Worm (Caenorhabditis elegans) whole organism, early embryonic: ENCODE results near the gene C16B8.3.
A peak's percentile ranks its signal among the peaks of the same experiment; 100 is the strongest.

Source experiments
- B0310.2 ChIP-seq: sonication (generic microtip); optimal IDR thresholded peaks from 2 replicates; lab custom pipeline; 2016; ENCODE audit warnings: mild to moderate bottlenecking, missing genetic modification characterization, missing compliant biosample characterization
- F13C5.2 ChIP-seq: sonication (generic microtip); optimal IDR thresholded peaks from 2 replicates; lab custom pipeline; 2017; ENCODE audit warnings: mild to moderate bottlenecking, missing genetic modification characterization, inconsistent platforms, missing compliant biosample characterization
- aly-1 ChIP-seq: sonication (generic microtip); optimal IDR thresholded peaks from 2 replicates; lab custom pipeline; 2016; ENCODE audit warnings: missing genetic modification characterization, missing compliant biosample characterization
- ama-1 ChIP-seq: fragments of 150-350 bp; optimal IDR thresholded peaks from 2 replicates; lab custom pipeline; 2014
- ceh-13 ChIP-seq: fragments of 200-800 bp; sonication (Bioruptor generic); optimal IDR thresholded peaks from 2 replicates; lab custom pipeline; 2018; ENCODE audit warnings: mild to moderate bottlenecking, missing genetic modification characterization, missing compliant biosample characterization
- ceh-36 ChIP-seq: sonication (generic microtip); optimal IDR thresholded peaks from 2 replicates; lab custom pipeline; 2016; ENCODE audit warnings: missing genetic modification characterization, inconsistent platforms, missing compliant biosample characterization
- ets-7 ChIP-seq: sonication (generic microtip); optimal IDR thresholded peaks from 2 replicates; lab custom pipeline; 2016; ENCODE audit warnings: missing genotype, missing genetic modification characterization, missing compliant biosample characterization
- flt-1 ChIP-seq: fragments of 200-800 bp; sonication (Bioruptor generic); IDR thresholded peaks from 2 replicates; pipeline ENCODE4 v1.3.6; 2022; ENCODE audit warnings: missing genetic modification characterization, missing compliant biosample characterization
- hmbx-1 ChIP-seq: sonication (generic microtip); optimal IDR thresholded peaks from 2 replicates; lab custom pipeline; 2016; ENCODE audit warnings: mild to moderate bottlenecking, missing genetic modification characterization, missing compliant biosample characterization
- hmg-4 ChIP-seq: fragments of 200-800 bp; sonication (Bioruptor generic); optimal IDR thresholded peaks from 2 replicates; lab custom pipeline; 2018; ENCODE audit warnings: mild to moderate bottlenecking, missing genetic modification characterization, missing compliant biosample characterization
- hnd-1 ChIP-seq: sonication (generic microtip); optimal IDR thresholded peaks from 2 replicates; lab custom pipeline; 2016; ENCODE audit warnings: missing genetic modification characterization, missing compliant biosample characterization
- pes-1 ChIP-seq: fragments of 200-800 bp; sonication (Bioruptor generic); IDR thresholded peaks from 2 replicates; pipeline ENCODE4 v1.3.6; 2022; ENCODE audit warnings: missing genetic modification reagents, missing genetic modification characterization, missing compliant biosample characterization
- scrt-1 ChIP-seq: fragments of 200-800 bp; sonication (Bioruptor generic); IDR thresholded peaks from 2 replicates; pipeline ENCODE4 v1.3.6; 2022; ENCODE audit warnings: missing genetic modification characterization, missing compliant biosample characterization
- sea-1 ChIP-seq: fragments of 200-800 bp; sonication (Bioruptor generic); conservative IDR thresholded peaks from 2 replicates; pipeline ENCODE4 v1.3.6; 2022; ENCODE audit warnings: missing genetic modification characterization, missing compliant biosample characterization
- tbx-11 ChIP-seq: fragments of 200-800 bp; sonication (Bioruptor generic); IDR thresholded peaks from 2 replicates; pipeline ENCODE4 v1.3.6; 2022; ENCODE audit warnings: missing genetic modification characterization, missing compliant biosample characterization
- tbx-37 ChIP-seq: fragments of 200-800 bp; sonication (Bioruptor generic); conservative IDR thresholded peaks from 2 replicates; pipeline ENCODE4 v1.3.6; 2022; ENCODE audit warnings: missing genetic modification reagents, missing genetic modification characterization, missing compliant biosample characterization
- tra-4 ChIP-seq: sonication (generic microtip); optimal IDR thresholded peaks from 2 replicates; lab custom pipeline; 2017; ENCODE audit warnings: missing genetic modification characterization, missing compliant biosample characterization

C16B8.3 gene

ce11 chrX:4006966-4007365 lies 38.5 kb upstream of the C16B8.3 start:
- TF ChIP-seq hnd-1 (no peak), tbx-11 (GFP tag; lab: Robert Waterston, UW) (no peak), ceh-13 (GFP tag; lab: Kevin White, UChicago) (no peak), scrt-1 (GFP tag; lab: Robert Waterston, UW) (no peak), flt-1 (no peak), sea-1 (GFP tag; lab: Robert Waterston, UW) (no peak), F13C5.2 (tag; lab: Kevin White, UChicago) (no peak), B0310.2 (tag; lab: Kevin White, UChicago) (no peak), pes-1 (no peak), hmg-4 (GFP tag; lab: Kevin White, UChicago) (no peak), tra-4 (tag; lab: Kevin White, UChicago) (no peak)

- TF ChIP-seq tbx-11 (GFP tag; lab: Robert Waterston, UW) (no peak), tbx-37 (no peak), flt-1 (no peak)
These were observed 36.6 kb upstream of the C16B8.3 start, which contains the start of gene R02E12.4 for ce11 chrX:4005014-4005413. Gene R02E12.4 (plus strand): TSS chrX:4005314.

ce11 chrX:4003220-4003619 lies 34.8 kb upstream of the C16B8.3 start, which contains the start of gene R02E12.12:
Gene R02E12.12 (plus strand): TSS chrX:4003520.
- TF ChIP-seq sea-1 (GFP tag; lab: Robert Waterston, UW) = no peak
- TF ChIP-seq ets-7 = no peak

- TF ChIP-seq pes-1 (no peak), tra-4 (tag; lab: Kevin White, UChicago) (no peak), tbx-11 (GFP tag; lab: Robert Waterston, UW) (no peak), B0310.2 (tag; lab: Kevin White, UChicago) (no peak), ceh-36 (tag; lab: Kevin White, UChicago) (no peak), aly-1 (tag; lab: Kevin White, UChicago) (no peak), hnd-1 (no peak)
These were observed 28.6 kb upstream of the C16B8.3 start, which contains the start of gene R02E12.5 for ce11 chrX:3997040-3997439. Gene R02E12.5 (plus strand): TSS chrX:3997340.

DNA sequence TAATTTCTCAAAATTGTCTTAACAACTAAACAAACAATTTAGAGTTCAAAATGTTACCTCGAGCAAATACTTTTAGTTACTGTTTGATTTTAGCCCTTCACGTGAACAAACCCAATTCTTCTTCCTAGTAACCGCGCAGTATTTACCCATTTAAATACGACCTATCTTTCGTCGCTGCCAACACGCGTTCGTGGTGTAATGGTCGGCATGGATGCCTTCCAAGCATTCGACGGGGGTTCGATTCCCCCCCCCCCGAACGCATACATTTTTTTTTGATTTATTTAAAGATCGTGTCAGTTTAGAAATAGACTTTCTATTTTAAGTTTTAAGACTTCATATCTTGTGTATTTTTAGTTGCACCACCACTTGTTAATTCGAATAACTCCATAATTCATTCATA lies 26.0 kb upstream of the C16B8.3 start:
- TF ChIP-seq F13C5.2 (tag; lab: Kevin White, UChicago) (peak; percentile 62), scrt-1 (GFP tag; lab: Robert Waterston, UW) (peak; percentile 79), aly-1 (tag; lab: Kevin White, UChicago) (peak; percentile 66), B0310.2 (tag; lab: Kevin White, UChicago) (peak; percentile 30), hnd-1 (peak; percentile 56), hmg-4 (GFP tag; lab: Kevin White, UChicago) (no peak), tbx-11 (GFP tag; lab: Robert Waterston, UW) (peak; percentile 78), pes-1 (peak; percentile 87), ama-1 (lab: Kevin White, UChicago) (no peak), tra-4 (tag; lab: Kevin White, UChicago) (no peak), ets-7 (peak; percentile 39), ceh-36 (tag; lab: Kevin White, UChicago) (peak; percentile 37), hmbx-1 (tag; lab: Kevin White, UChicago) (peak; percentile 21), tbx-37 (peak; percentile 66), ceh-13 (GFP tag; lab: Kevin White, UChicago) (peak; percentile 59), sea-1 (GFP tag; lab: Robert Waterston, UW) (peak; percentile 73; the same call in 1 of the 2 replicates), flt-1 (peak; percentile 72)

DNA sequence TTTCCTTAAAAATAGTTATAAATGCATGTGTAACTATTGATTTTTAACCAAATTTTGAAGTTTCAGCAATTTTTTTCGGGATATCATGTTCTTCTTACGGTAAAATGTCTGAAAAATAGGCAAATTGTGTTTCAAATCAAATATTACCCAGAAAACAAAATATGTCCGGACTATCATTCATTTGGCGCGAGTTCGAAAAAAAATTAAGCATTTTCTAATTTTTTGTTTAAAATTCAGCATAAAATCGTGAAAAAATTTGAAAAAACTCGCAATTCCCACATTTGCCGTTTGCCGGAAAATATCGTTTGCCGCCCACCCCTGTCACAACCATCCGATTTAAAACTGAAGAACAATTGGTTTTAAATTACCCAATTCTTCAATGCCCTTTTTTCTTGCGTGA lies 23.2 kb upstream of the C16B8.3 start:
- TF ChIP-seq tra-4 (tag; lab: Kevin White, UChicago) (no peak), ama-1 (lab: Kevin White, UChicago) (no peak), ceh-36 (tag; lab: Kevin White, UChicago) (no peak), B0310.2 (tag; lab: Kevin White, UChicago) (no peak), tbx-37 (no peak), pes-1 (no peak), hmbx-1 (tag; lab: Kevin White, UChicago) (no peak), ceh-13 (GFP tag; lab: Kevin White, UChicago) (no peak), sea-1 (GFP tag; lab: Robert Waterston, UW) (no peak), aly-1 (tag; lab: Kevin White, UChicago) (no peak), hmg-4 (GFP tag; lab: Kevin White, UChicago) (no peak)

- TF ChIP-seq sea-1 (GFP tag; lab: Robert Waterston, UW) (no peak), ets-7 (no peak), flt-1 (no peak)
These were observed 22.5 kb upstream of the C16B8.3 start for ce11 chrX:3990941-3991340.

DNA sequence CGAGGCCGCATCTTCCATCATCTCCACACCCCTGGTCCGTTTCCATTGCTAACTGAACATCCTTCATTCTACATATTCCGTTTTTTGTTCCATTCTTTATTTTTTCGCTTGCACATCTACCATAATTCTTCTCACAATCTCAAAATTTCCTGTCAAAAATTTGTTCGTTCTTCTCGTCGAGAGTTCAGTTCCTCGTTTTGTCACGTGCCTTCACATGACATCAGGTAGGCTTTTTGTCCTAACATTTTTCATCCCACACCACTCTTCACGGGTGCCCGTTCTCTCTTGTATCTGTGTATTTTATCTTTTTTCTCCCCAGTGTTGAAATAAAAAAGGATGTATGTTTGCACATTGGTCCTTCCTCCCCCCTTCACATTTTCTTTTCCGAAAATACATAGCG lies 22.1 kb upstream of the C16B8.3 start:
- TF ChIP-seq sea-1 (GFP tag; lab: Robert Waterston, UW) (no peak), ets-7 (no peak), B0310.2 (tag; lab: Kevin White, UChicago) (no peak), hmbx-1 (tag; lab: Kevin White, UChicago) (no peak), hmg-4 (GFP tag; lab: Kevin White, UChicago) (no peak), ceh-13 (GFP tag; lab: Kevin White, UChicago) (no peak), F13C5.2 (tag; lab: Kevin White, UChicago) (no peak), hnd-1 (no peak), aly-1 (tag; lab: Kevin White, UChicago) (no peak), ceh-36 (tag; lab: Kevin White, UChicago) (no peak), pes-1 (no peak), tbx-11 (GFP tag; lab: Robert Waterston, UW) (no peak), scrt-1 (GFP tag; lab: Robert Waterston, UW) (no peak), tra-4 (tag; lab: Kevin White, UChicago) (no peak)
